Worm (Caenorhabditis elegans) whole organism, L4/young adult: Measurements from ENCODE around the gene F08H9.4.

Experiments
- W03F9.2 ChIP-seq: fragments of 150-350 bp; optimal IDR thresholded peaks from 2 replicates; lab custom pipeline; 2014; ENCODE audit warnings: missing biosample characterization, missing genetic modification characterization
- dao-5 ChIP-seq: sonication (generic microtip); optimal IDR thresholded peaks from 2 replicates; lab custom pipeline; 2016; ENCODE audit warnings: missing genotype, missing genetic modification characterization, moderate library complexity, missing compliant biosample characterization
- him-1 ChIP-seq: sonication (generic microtip); optimal IDR thresholded peaks from 2 replicates; lab custom pipeline; 2016; ENCODE audit warnings: missing genotype, missing genetic modification reagents, missing genetic modification characterization, missing compliant biosample characterization

Gene F08H9.4

ce11 chrV:14464368-14464767, at the start of gene F08H9.4:
F08H9.4 (minus strand) TSS chrV:14464428.
- no peak for TF ChIP-seq W03F9.2 (tag; lab: Kevin White, UChicago)
- no peak for TF ChIP-seq him-1 (tag; lab: Kevin White, UChicago)
- no peak for TF ChIP-seq dao-5 (tag; lab: Kevin White, UChicago)

DNA sequence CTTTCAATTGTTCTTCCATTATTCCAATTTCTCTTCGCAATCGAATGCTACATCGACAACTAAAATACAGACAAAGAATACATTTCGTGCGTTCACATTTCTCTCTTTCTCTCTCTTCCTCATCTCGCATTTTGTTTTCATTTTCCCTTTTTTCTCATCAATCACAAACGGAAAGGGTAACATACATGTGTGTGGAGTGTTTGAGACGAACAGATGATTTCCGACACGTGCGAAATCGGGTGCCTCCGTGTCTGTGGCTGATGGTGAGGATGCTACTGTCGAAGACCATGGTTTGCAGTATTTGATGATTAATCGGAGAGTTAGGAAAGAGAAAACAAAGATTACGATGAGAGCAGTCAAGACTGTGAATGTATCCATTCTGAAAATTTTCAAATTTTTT, 46.5 kb upstream of the F08H9.4 start, which contains the start of gene R02D5.9:
Gene R02D5.9, minus strand, starts transcription at position 378 of the 400 bp plus-strand sequence.
- no peak for TF ChIP-seq dao-5 (tag; lab: Kevin White, UChicago)
- TF ChIP-seq W03F9.2 (tag; lab: Kevin White, UChicago): no peak
- TF ChIP-seq him-1 (tag; lab: Kevin White, UChicago): no peak

DNA sequence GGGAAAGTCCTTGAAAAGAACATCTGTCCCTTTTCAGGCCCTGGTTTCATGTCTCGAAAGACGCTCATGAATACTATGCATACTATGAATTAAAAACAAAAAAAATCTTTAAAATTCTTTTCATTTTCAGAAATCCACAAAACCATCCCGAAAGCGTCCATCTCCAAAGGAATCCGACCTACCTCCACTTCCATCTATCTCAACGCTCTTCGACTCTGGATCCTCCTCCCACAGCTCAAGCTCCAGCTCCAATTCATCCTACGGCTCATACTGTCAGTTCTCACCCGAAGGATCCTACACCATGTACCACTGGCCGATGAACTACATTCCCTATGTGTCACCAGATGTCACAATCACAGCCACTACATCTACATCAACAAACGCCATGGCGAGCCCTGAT, 44.3 kb upstream of the F08H9.4 start:
- no peak for TF ChIP-seq him-1 (tag; lab: Kevin White, UChicago)
- no peak for TF ChIP-seq W03F9.2 (tag; lab: Kevin White, UChicago)
- TF ChIP-seq dao-5 (tag; lab: Kevin White, UChicago): no peak

ce11 chrV:14508005-14508521, 43.8 kb upstream of the F08H9.4 start, which contains the start of gene R02D5.1:
R02D5.1 (plus strand) TSS chrV:14508249.
- TF ChIP-seq W03F9.2 (tag; lab: Kevin White, UChicago): no peak
- no peak for TF ChIP-seq dao-5 (tag; lab: Kevin White, UChicago)
- no peak for TF ChIP-seq him-1 (tag; lab: Kevin White, UChicago)

ce11 chrV:14506713-14507675, 42.8 kb upstream of the F08H9.4 start:
- no peak for TF ChIP-seq him-1 (tag; lab: Kevin White, UChicago)
- no peak for TF ChIP-seq dao-5 (tag; lab: Kevin White, UChicago)

DNA sequence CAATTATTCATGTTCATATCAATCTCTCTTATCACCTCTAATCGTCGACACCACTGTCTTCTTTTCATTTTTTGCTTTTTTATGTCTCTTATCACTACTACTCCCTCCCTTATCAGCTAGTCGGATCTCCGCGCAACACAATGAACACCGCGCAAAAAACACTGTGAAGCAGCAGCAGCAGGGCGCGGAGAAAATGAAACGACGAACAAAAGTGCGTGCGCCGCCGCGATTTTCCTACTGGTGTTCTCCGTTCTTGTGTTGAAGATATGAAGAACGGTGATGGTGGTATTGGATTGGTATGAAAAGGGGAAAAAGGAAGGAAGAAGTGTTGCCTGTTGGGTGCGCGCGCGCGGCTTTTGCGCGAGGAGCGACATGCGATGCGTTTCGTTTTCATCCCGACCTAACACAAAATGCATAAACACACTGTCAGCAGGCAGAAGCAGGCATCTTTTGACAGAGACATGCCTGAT, 41.6 kb upstream of the F08H9.4 start:
- TF ChIP-seq him-1 (tag; lab: Kevin White, UChicago) (no peak), W03F9.2 (tag; lab: Kevin White, UChicago) (no peak), dao-5 (tag; lab: Kevin White, UChicago) (no peak)

DNA sequence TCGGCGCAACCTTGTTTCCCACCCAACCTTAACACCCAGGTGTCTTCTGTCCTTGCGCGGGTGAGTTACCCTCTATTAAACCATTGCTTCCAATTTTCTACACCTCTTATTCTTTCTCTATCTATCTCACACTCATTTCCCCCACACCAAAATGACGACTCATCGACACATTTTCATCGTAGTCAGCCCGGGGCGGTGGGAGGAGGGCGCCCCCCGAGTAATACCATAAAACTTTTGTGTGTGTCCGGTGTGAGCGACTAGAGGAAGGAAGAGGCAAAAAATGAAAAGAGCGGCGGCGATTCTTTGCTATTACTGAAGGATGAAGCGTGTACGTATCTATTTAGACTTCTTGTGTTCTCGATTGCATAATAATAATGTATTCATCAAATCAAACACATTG, 40.5 kb upstream of the F08H9.4 start:
- TF ChIP-seq dao-5 (tag; lab: Kevin White, UChicago): no peak
- TF ChIP-seq him-1 (tag; lab: Kevin White, UChicago): no peak
- no peak for TF ChIP-seq W03F9.2 (tag; lab: Kevin White, UChicago)

ce11 chrV:14504120-14504519, 39.9 kb upstream of the F08H9.4 start:
- TF ChIP-seq him-1 (tag; lab: Kevin White, UChicago) (no peak), dao-5 (tag; lab: Kevin White, UChicago) (no peak), W03F9.2 (tag; lab: Kevin White, UChicago) (no peak)

DNA sequence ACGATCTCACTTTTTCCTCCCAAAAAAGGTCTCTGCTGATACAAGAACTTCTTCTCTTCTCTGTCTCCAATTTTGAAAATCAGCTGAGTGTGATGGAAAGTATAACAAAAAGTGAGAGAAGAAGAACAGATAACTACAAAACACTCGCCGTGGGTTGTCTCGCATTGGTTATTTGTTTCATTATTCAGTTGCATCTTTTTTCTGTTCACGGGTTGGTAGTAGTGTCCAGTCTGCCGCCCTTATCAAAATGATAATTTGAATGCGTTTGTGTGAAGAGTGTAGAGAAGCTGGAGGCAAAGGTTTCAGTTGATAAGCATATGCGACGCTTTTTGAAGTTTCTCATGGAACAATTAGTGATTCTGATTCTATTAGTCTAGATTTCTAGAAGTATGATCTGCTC, 38.8 kb upstream of the F08H9.4 start:
- TF ChIP-seq W03F9.2 (tag; lab: Kevin White, UChicago) (no peak), dao-5 (tag; lab: Kevin White, UChicago) (no peak), him-1 (tag; lab: Kevin White, UChicago) (no peak)

DNA sequence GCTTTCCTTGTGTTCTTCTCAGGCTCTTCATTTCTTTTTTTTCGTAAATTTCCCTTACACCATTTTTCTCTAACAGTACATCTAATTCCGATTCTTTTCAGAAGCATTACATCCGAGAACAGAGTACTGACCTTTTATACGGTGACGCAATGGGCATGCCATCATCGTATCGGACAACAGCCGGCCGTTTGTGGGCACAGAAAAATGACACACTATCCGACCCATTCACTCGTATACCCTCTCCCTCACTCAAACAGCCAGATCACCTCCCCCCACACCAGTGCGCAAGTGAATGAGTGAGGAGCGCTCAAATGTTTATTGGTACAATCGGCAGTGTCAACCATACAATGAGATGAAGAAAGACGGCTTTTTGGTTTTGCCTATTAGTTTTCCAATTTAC, 36.9 kb upstream of the F08H9.4 start, which contains the start of gene R02D5.24:
Gene R02D5.24, plus strand, starts transcription at position 205 of the 400 bp plus-strand sequence.
- no peak for TF ChIP-seq him-1 (tag; lab: Kevin White, UChicago)
- no peak for TF ChIP-seq dao-5 (tag; lab: Kevin White, UChicago)
- TF ChIP-seq W03F9.2 (tag; lab: Kevin White, UChicago): no peak

- TF ChIP-seq dao-5 (tag; lab: Kevin White, UChicago) (no peak), him-1 (tag; lab: Kevin White, UChicago) (no peak), W03F9.2 (tag; lab: Kevin White, UChicago) (no peak)
Measured at ce11 chrV:14500554-14500953, 36.3 kb upstream of the F08H9.4 start.

DNA sequence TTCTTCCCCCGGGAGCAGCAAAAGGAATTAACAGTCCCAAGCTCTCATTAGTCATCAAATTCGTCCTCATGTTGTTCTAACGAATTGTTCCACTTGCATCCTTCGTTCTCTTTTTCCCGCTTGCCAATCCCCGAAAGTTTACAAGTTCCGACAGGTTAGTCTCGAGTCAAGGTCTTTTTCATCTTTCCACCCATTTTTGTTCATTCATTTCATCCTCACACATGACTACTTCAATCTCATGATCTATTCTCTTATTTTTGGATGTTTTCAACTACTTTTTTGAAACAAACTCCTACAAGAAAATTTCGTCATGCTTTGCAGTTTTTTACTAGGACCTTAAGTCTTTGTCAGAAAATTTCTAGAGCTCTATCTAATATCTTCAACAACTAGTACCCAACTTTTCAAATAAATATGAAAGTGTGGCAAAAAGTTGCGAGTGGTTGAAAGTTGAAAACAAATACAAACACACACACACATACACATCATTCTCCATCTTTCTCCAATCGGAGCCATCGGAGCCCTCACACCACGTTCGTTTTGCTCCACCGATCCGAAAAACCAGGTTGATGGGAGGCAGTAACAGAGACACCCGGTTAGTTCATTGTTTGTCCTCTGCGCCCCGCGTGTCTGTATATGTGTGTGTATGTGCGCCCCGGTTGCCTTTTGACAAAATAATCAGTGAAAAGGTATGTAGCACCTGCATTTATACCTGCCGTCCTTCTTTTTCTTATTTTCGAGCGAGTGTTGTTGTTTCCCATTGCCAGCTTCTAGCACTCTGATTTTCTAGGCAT, 35.0 kb upstream of the F08H9.4 start:
- TF ChIP-seq dao-5 (tag; lab: Kevin White, UChicago) (no peak), him-1 (tag; lab: Kevin White, UChicago) (no peak)

DNA sequence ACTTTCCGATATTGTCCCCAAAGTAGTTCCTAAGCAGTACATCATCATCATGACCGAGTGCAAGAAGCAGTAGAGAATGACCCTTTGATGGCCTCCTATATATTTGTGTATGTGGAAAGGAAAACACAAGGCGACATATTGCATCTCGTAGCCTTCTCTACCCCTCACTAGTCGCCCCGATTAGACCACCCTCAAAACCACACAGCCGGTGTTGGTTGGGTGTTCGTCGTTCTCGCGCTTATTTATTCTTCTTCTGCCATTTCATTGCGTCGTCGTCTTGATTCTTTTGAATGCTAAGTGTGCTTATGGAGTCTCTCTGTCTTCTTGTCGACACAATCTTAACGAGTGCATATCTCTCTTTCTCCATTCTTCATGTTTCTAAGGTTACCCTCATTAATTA, 34.0 kb upstream of the F08H9.4 start:
- no peak for TF ChIP-seq W03F9.2 (tag; lab: Kevin White, UChicago)
- no peak for TF ChIP-seq dao-5 (tag; lab: Kevin White, UChicago)
- TF ChIP-seq him-1 (tag; lab: Kevin White, UChicago): no peak
